Worm (Caenorhabditis elegans) whole organism, L4/young adult: ENCODE measurements around the gene slc-25A10.

ENCODE experiments used
- W03F9.2 ChIP-seq: fragments of 150-350 bp; optimal IDR thresholded peaks from 2 replicates; lab custom pipeline; 2014; ENCODE audit warnings: missing biosample characterization, missing genetic modification characterization
- dao-5 ChIP-seq: sonication (generic microtip); optimal IDR thresholded peaks from 2 replicates; lab custom pipeline; 2016; ENCODE audit warnings: missing genotype, missing genetic modification characterization, moderate library complexity, missing compliant biosample characterization
- him-1 ChIP-seq: sonication (generic microtip); optimal IDR thresholded peaks from 2 replicates; lab custom pipeline; 2016; ENCODE audit warnings: missing genotype, missing genetic modification reagents, missing genetic modification characterization, missing compliant biosample characterization

Gene slc-25A10

DNA sequence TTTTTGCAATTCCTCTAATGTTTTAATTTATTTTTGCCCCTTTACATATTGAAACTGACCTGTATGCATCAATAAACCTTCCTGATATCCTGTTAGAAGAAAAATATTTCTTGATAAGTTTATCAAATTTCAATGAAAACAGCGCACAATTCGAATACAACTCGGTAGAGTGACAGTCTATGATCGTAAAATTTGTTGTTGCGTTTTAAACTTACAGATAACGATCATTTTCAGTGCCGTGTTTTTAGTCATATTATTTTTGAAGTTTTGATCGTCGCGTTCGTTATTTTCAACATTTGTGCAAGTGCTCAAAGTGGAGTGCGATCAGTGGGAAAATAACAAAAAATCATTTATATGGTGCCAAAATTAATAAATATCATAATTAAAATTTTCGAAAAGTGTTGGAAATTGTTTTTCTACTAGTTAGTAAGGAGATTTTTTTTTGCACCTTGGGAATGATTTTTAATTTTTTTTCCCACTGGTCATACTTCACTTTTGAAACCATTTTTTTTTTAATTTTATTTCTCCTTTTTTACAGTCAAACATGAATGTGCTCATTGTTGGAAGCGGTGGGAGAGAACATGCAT, 51.0 kb downstream of the slc-25A10 start, which contains the start of gene F38B6.4:
TSS of gene F38B6.4 (plus strand) at position 537 of the 587 bp plus-strand sequence.
- TF ChIP-seq W03F9.2 (tag; lab: Kevin White, UChicago) (no peak), him-1 (tag; lab: Kevin White, UChicago) (no peak), dao-5 (tag; lab: Kevin White, UChicago) (no peak)
